Worm (Caenorhabditis elegans) whole organism, L1 larva: Measurements from ENCODE around the gene Y7A5A.8.

Experiments
- C04F5.9 ChIP-seq: sonication (generic microtip); optimal IDR thresholded peaks from 2 replicates; lab custom pipeline; 2016; ENCODE audit warnings: missing genetic modification characterization, missing compliant biosample characterization
- C16A3.4 ChIP-seq: fragments of 150-350 bp; optimal IDR thresholded peaks from 2 replicates; lab custom pipeline; 2014; ENCODE audit warnings: missing biosample characterization, missing genetic modification characterization
- Y116A8C.19 ChIP-seq: sonication (generic microtip); optimal IDR thresholded peaks from 2 replicates; lab custom pipeline; 2016; ENCODE audit warnings: missing compliant biosample characterization, missing genetic modification characterization, borderline replicate concordance
- alr-1 ChIP-seq: fragments of 200-800 bp; sonication (Bioruptor generic); optimal IDR thresholded peaks from 2 replicates; lab custom pipeline; 2018; ENCODE audit warnings: borderline replicate concordance, mild to moderate bottlenecking, missing genetic modification characterization, missing compliant biosample characterization
- ama-1 ChIP-seq: fragments of 150-350 bp; optimal IDR thresholded peaks from 2 replicates; lab custom pipeline; 2014
- ceh-82 ChIP-seq, 3 experiments: fragments of 150-350 bp in 1 of 3; sonication (generic microtip) in 2 of 3; optimal IDR thresholded peaks; 2 replicates each; lab custom pipeline; 2014 to 2017; ENCODE audit warnings: missing biosample characterization in 3 of 3, missing genetic modification characterization in 3 of 3
- ceh-88 ChIP-seq: fragments of 200-800 bp; sonication (Bioruptor generic); IDR thresholded peaks from 2 replicates; pipeline ENCODE4 v1.3.6; 2022; ENCODE audit warnings: missing genetic modification characterization, missing compliant biosample characterization
- dpl-1 ChIP-seq, 3 experiments: fragments of 150-350 bp in 2 of 3; sonication (generic microtip) in 1 of 3; optimal IDR thresholded peaks; 2 replicates each; lab custom pipeline; 2014 to 2017; ENCODE audit warnings: missing biosample characterization in 3 of 3, missing genetic modification characterization in 3 of 3, missing genetic modification reagents in 3 of 3
- dsc-1 ChIP-seq: sonication (generic microtip); optimal IDR thresholded peaks from 2 replicates; lab custom pipeline; 2016; ENCODE audit warnings: mild to moderate bottlenecking, missing genetic modification characterization, missing compliant biosample characterization
- efl-1 ChIP-seq, 4 experiments: fragments of 150-350 bp; optimal IDR thresholded peaks in 3 of 4; peaks in 1 of 4; 1 replicate in 1 of 4; 2 replicates in 3 of 4; lab custom pipeline; 2014; ENCODE audit warnings: missing biosample characterization in 2 of 4, missing genetic modification characterization in 2 of 4, missing genetic modification reagents in 2 of 4
- efl-3 ChIP-seq: fragments of 200-800 bp; sonication (Bioruptor generic); optimal IDR thresholded peaks from 2 replicates; lab custom pipeline; 2018; ENCODE audit warnings: mild to moderate bottlenecking, missing genetic modification characterization, missing compliant biosample characterization
- egl-27 ChIP-seq, 2 experiments: fragments of 150-350 bp in 1 of 2; sonication (generic microtip); optimal IDR thresholded peaks; 3 replicates each; lab custom pipeline; 2017 to 2018; ENCODE audit warnings: missing biosample characterization in 2 of 2, missing genetic modification characterization in 2 of 2, missing genetic modification reagents in 2 of 2
- elt-2 ChIP-seq: sonication (generic microtip); optimal IDR thresholded peaks from 2 replicates; lab custom pipeline; 2016; ENCODE audit warnings: missing genetic modification characterization, mild to moderate bottlenecking, inconsistent platforms, missing compliant biosample characterization, missing genetic modification reagents
- elt-3 ChIP-seq, 6 experiments: fragments of 150-350 bp in 1 of 6; sonication (generic microtip); optimal IDR thresholded peaks; 2 replicates each; lab custom pipeline; 2017 to 2018; ENCODE audit warnings: missing biosample characterization in 6 of 6, missing genetic modification characterization in 6 of 6, inconsistent platforms in 1 of 6
- ets-5 ChIP-seq: fragments of 200-800 bp; sonication (Bioruptor generic); IDR thresholded peaks from 2 replicates; pipeline ENCODE4 v1.3.6; 2022; ENCODE audit warnings: missing genetic modification characterization, missing compliant biosample characterization
- fos-1 ChIP-seq: fragments of 150-350 bp; optimal IDR thresholded peaks from 2 replicates; lab custom pipeline; 2014; ENCODE audit warnings: missing biosample characterization, missing genetic modification characterization
- hlh-17 ChIP-seq: fragments of 200-800 bp; sonication (Bioruptor generic); optimal IDR thresholded peaks from 2 replicates; lab custom pipeline; 2018; ENCODE audit warnings: missing genetic modification characterization, mild to moderate bottlenecking, missing compliant biosample characterization, moderate library complexity, borderline replicate concordance
- hlh-4 ChIP-seq: sonication (generic microtip); optimal IDR thresholded peaks from 2 replicates; lab custom pipeline; 2016; ENCODE audit warnings: mild to moderate bottlenecking, missing genetic modification characterization, missing compliant biosample characterization
- irx-1 ChIP-seq: sonication (generic microtip); optimal IDR thresholded peaks from 2 replicates; lab custom pipeline; 2016; ENCODE audit warnings: missing genetic modification characterization, missing compliant biosample characterization
- jun-1 ChIP-seq: fragments of 150-350 bp; optimal IDR thresholded peaks from 2 replicates; lab custom pipeline; 2014; ENCODE audit warnings: missing biosample characterization, missing genetic modification reagents, missing genetic modification characterization
- lin-35 ChIP-seq, 2 experiments: fragments of 150-350 bp; optimal IDR thresholded peaks; 2 replicates each; lab custom pipeline; 2014; ENCODE audit warnings: missing biosample characterization in 2 of 2, missing genetic modification characterization in 2 of 2, missing genetic modification reagents in 2 of 2
- lir-3 ChIP-seq: sonication (generic microtip); optimal IDR thresholded peaks from 2 replicates; lab custom pipeline; 2016; ENCODE audit warnings: mild to moderate bottlenecking, missing genetic modification characterization, moderate library complexity, missing compliant biosample characterization; ENCODE audit not compliant: poor library complexity
- lsy-2 ChIP-seq, 2 experiments: fragments of 150-350 bp; optimal IDR thresholded peaks; 2 replicates each; lab custom pipeline; 2014; ENCODE audit warnings: missing biosample characterization in 2 of 2, missing genetic modification characterization in 2 of 2
- mab-9 ChIP-seq: fragments of 200-800 bp; sonication (Bioruptor generic); IDR thresholded peaks from 2 replicates; pipeline ENCODE4 v1.3.6; 2022; ENCODE audit warnings: missing genetic modification reagents, missing genetic modification characterization, missing compliant biosample characterization
- mdl-1 ChIP-seq, 2 experiments: fragments of 150-350 bp; optimal IDR thresholded peaks; 2 replicates each; lab custom pipeline; 2014 to 2017; ENCODE audit warnings: missing biosample characterization in 2 of 2, missing genetic modification characterization in 2 of 2, inconsistent platforms in 1 of 2
- nhr-11 ChIP-seq: fragments of 150-350 bp; optimal IDR thresholded peaks from 2 replicates; lab custom pipeline; 2014; ENCODE audit warnings: missing biosample characterization, missing genetic modification characterization
- nhr-12 ChIP-seq: sonication (generic microtip); optimal IDR thresholded peaks from 2 replicates; lab custom pipeline; 2017; ENCODE audit warnings: missing biosample characterization, missing genetic modification characterization
- nhr-19 ChIP-seq: fragments of 200-800 bp; sonication (Bioruptor generic); conservative IDR thresholded peaks from 2 replicates; pipeline ENCODE4 v1.3.6; 2022; ENCODE audit warnings: missing genetic modification characterization, missing compliant biosample characterization
- nhr-20 ChIP-seq: sonication (generic microtip); optimal IDR thresholded peaks from 2 replicates; lab custom pipeline; 2016; ENCODE audit warnings: mild to moderate bottlenecking, missing genetic modification characterization, missing compliant biosample characterization
- nhr-28 ChIP-seq: fragments of 150-350 bp; optimal IDR thresholded peaks from 2 replicates; lab custom pipeline; 2014; ENCODE audit warnings: missing biosample characterization, missing genetic modification characterization
- nhr-71 ChIP-seq: sonication (generic microtip); optimal IDR thresholded peaks from 2 replicates; lab custom pipeline; 2016; ENCODE audit warnings: mild to moderate bottlenecking, missing genetic modification characterization, moderate library complexity, missing compliant biosample characterization
- nhr-84 ChIP-seq: sonication (generic microtip); optimal IDR thresholded peaks from 2 replicates; lab custom pipeline; 2017; ENCODE audit warnings: missing biosample characterization, missing genetic modification characterization
- nhr-85 ChIP-seq: sonication (generic microtip); peaks from one replicate; lab custom pipeline; 2016; ENCODE audit warnings: missing genetic modification characterization, inconsistent platforms, missing compliant biosample characterization
- nhr-90 ChIP-seq: sonication (generic microtip); optimal IDR thresholded peaks from 2 replicates; lab custom pipeline; 2016; ENCODE audit warnings: mild to moderate bottlenecking, missing genetic modification characterization, missing compliant biosample characterization; ENCODE audit not compliant: poor library complexity
- pax-3 ChIP-seq: fragments of 200-800 bp; sonication (Bioruptor generic); optimal IDR thresholded peaks from 2 replicates; lab custom pipeline; 2018; ENCODE audit warnings: mild to moderate bottlenecking, missing genetic modification characterization, moderate library complexity, missing compliant biosample characterization
- rnt-1 ChIP-seq: sonication (generic microtip); optimal IDR thresholded peaks from 2 replicates; lab custom pipeline; 2016; ENCODE audit warnings: mild to moderate bottlenecking, missing genetic modification characterization, moderate library complexity, missing compliant biosample characterization
- skn-1 ChIP-seq: fragments of 150-350 bp; optimal IDR thresholded peaks from 2 replicates; lab custom pipeline; 2014; ENCODE audit warnings: missing biosample characterization, missing genetic modification characterization
- sup-37 ChIP-seq: fragments of 200-800 bp; sonication (Bioruptor generic); optimal IDR thresholded peaks from 2 replicates; lab custom pipeline; 2018; ENCODE audit warnings: mild to moderate bottlenecking, missing genetic modification characterization, missing compliant biosample characterization
- swsn-7 ChIP-seq: sonication (generic microtip); optimal IDR thresholded peaks from 2 replicates; lab custom pipeline; 2016; ENCODE audit warnings: missing genetic modification characterization, missing compliant biosample characterization
- tbx-2 ChIP-seq: sonication (generic microtip); optimal IDR thresholded peaks from 2 replicates; lab custom pipeline; 2016; ENCODE audit warnings: missing genetic modification characterization, missing compliant biosample characterization
- unc-62 ChIP-seq: fragments of 150-350 bp; optimal IDR thresholded peaks from 2 replicates; lab custom pipeline; 2014; ENCODE audit warnings: missing biosample characterization, missing genetic modification reagents, missing genetic modification characterization
- unc-86 ChIP-seq: sonication (generic microtip); optimal IDR thresholded peaks from 2 replicates; lab custom pipeline; 2016; ENCODE audit warnings: missing genetic modification characterization, missing compliant biosample characterization
- xbp-1 ChIP-seq: sonication (generic microtip); optimal IDR thresholded peaks from 2 replicates; lab custom pipeline; 2016; ENCODE audit warnings: missing genetic modification characterization, missing compliant biosample characterization
- zip-4 ChIP-seq: fragments of 200-800 bp; sonication (Bioruptor generic); optimal IDR thresholded peaks from 2 replicates; lab custom pipeline; 2018; ENCODE audit warnings: mild to moderate bottlenecking, missing genetic modification characterization, moderate library complexity, missing compliant biosample characterization
- ztf-11 ChIP-seq, 2 experiments: sonication (generic microtip); optimal IDR thresholded peaks; 2 replicates each; lab custom pipeline; 2016 to 2017; ENCODE audit warnings: missing genetic modification characterization in 2 of 2, missing biosample characterization in 1 of 2, missing compliant biosample characterization in 1 of 2
- ztf-4 ChIP-seq: fragments of 150-350 bp; optimal IDR thresholded peaks from 2 replicates; lab custom pipeline; 2014; ENCODE audit warnings: missing biosample characterization, missing genetic modification characterization

The Y7A5A.8 gene

DNA sequence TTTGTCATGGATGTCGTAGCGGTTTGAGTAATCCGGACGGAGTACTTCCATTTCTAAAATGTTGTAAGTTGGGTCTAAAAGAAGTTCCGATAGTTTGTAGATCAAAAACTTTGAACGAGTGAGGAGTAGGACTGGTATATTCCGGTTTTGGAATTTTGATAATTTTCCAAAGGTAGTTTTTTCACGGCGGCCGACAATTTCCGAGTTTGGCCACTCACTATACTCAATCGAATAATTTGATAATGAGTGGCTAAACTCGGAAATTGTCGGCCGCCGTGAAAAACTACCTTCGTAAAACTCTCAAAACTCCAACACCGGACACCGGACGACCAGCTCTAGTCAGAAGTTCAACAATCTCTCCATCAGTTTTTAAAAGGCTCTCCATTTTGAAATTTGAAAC, 22.0 kb downstream of the Y7A5A.8 start:
- TF ChIP-seq Y116A8C.19 (tag; lab: Kevin White, UChicago) (no peak), nhr-20 (no peak), hlh-17 (GFP tag; lab: Kevin White, UChicago) (no peak), nhr-19 (GFP tag; lab: Robert Waterston, UW) (no peak), ets-5 (GFP tag; lab: Robert Waterston, UW) (no peak), nhr-85 (tag; lab: Kevin White, UChicago) (no peak), alr-1 (no peak), elt-2 (no peak), C16A3.4 (tag; lab: Kevin White, UChicago) (no peak)

DNA sequence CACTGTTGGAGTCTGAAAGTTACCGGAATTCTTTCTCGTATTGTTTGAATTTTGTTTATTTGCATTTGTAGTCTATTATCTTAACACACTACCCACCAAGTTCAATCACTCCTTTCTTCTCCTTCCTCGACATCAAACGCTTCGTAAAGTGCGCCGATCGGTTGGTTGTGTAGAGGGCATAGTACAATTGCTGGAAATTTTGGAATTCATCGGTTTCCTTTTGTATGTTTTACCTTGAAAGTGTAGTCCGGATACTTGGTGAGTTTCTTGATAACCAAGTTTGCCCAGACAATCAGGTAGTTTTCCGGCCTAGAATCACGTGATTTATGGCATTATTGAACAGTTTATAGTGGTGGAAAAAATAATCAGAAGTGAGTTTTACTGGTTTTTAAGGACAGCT, 24.3 kb downstream of the Y7A5A.8 start:
- TF ChIP-seq lin-35 (GFP tag; optimal IDR thresholded peaks at IDR 0.05; lab: Kevin White, UChicago) (peak in 1 of 2 experiments; percentile 15), hlh-4 (tag; lab: Kevin White, UChicago) (no peak), nhr-19 (GFP tag; lab: Robert Waterston, UW) (no peak), elt-2 (peak; percentile 48)

DNA sequence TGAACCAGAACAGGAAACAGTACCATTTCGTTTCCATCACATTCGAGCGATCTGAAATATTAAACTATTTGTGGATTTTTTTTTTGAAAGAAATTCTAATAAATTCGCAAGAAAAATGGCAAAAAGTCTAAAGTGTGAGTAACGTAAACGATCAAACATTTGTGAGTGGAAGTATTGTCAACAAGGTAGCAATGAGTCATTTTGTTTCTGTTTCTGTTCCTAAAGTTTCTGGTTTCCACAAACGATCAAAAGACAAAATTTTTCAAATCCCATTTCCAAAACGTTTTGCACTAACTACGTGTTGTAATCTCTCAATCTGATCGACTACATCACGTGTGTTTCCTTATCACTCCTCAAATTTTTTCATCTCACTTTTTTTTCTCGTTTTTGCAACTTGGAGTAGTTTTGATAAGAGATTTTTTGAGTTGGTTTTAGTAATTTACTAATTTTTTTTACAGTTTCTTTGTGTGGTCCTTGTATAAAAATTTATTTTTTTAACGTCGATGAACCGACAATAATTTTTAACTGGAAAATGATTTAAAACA, 25.3 kb downstream of the Y7A5A.8 start, which contains the start of gene F59F4.3:
TSS of gene F59F4.3 (minus strand) at position 51 of the 545 bp plus-strand sequence.
- no peak for TF ChIP-seq jun-1 (tag; lab: Kevin White, UChicago)
- no peak for TF ChIP-seq xbp-1 (tag; lab: Kevin White, UChicago)
- no peak for TF ChIP-seq swsn-7
- TF ChIP-seq dsc-1 (tag; lab: Kevin White, UChicago): no peak
- TF ChIP-seq tbx-2 (tag; lab: Kevin White, UChicago): no peak
- TF ChIP-seq nhr-20: peak; percentile 19
- TF ChIP-seq nhr-90 (tag; lab: Kevin White, UChicago): no peak
- TF ChIP-seq nhr-71 (tag; lab: Kevin White, UChicago): peak; percentile 8
- TF ChIP-seq rnt-1 (tag; lab: Kevin White, UChicago): no peak
- no peak for TF ChIP-seq ztf-11 (tag; optimal IDR thresholded peaks at IDR 0.05; lab: Kevin White, UChicago)
- no peak for TF ChIP-seq lir-3 (tag; lab: Kevin White, UChicago)
- no peak for TF ChIP-seq nhr-28 (tag; lab: Kevin White, UChicago)
- no peak for TF ChIP-seq dpl-1 (GFP tag; optimal IDR thresholded peaks at IDR 0.05; lab: Kevin White, UChicago)
- TF ChIP-seq mdl-1 (tag; optimal IDR thresholded peaks at IDR 0.05; lab: Kevin White, UChicago): no peak
- TF ChIP-seq ceh-82 (tag; optimal IDR thresholded peaks at IDR 0.05; lab: Kevin White, UChicago): no peak
- TF ChIP-seq lsy-2 (tag; optimal IDR thresholded peaks at IDR 0.05; lab: Kevin White, UChicago): peak in 1 of 2 experiments; percentile 38
- TF ChIP-seq efl-3: no peak
- no peak for TF ChIP-seq unc-62
- no peak for TF ChIP-seq ceh-88 (GFP tag; lab: Robert Waterston, UW)
- TF ChIP-seq C04F5.9 (tag; lab: Kevin White, UChicago): no peak
- no peak for TF ChIP-seq nhr-11 (tag; lab: Kevin White, UChicago)
- TF ChIP-seq elt-2: peak; percentile 54
- TF ChIP-seq nhr-12: no peak
- TF ChIP-seq Y116A8C.19 (tag; lab: Kevin White, UChicago): no peak
- TF ChIP-seq efl-1 (optimal IDR thresholded peaks at IDR 0.05; lab: Kevin White, UChicago): no peak
- TF ChIP-seq efl-1 (GFP tag; optimal IDR thresholded peaks at IDR 0.05 in 1 of 2; lab: Kevin White, UChicago): peak in 1 of 2 experiments; percentile 41
- no peak for TF ChIP-seq irx-1 (tag; lab: Kevin White, UChicago)
- no peak for TF ChIP-seq hlh-17 (GFP tag; lab: Kevin White, UChicago)
- TF ChIP-seq sup-37 (GFP tag; lab: Kevin White, UChicago): no peak
- no peak for TF ChIP-seq ets-5 (GFP tag; lab: Robert Waterston, UW)
- no peak for TF ChIP-seq zip-4 (GFP tag; lab: Kevin White, UChicago)
- no peak for TF ChIP-seq fos-1
- no peak for TF ChIP-seq unc-86
- no peak for TF ChIP-seq skn-1 (tag; lab: Kevin White, UChicago)
- peak in 1 of 2 experiments; percentile 29 for TF ChIP-seq lin-35 (GFP tag; optimal IDR thresholded peaks at IDR 0.05; lab: Kevin White, UChicago)
- no peak for TF ChIP-seq egl-27 (tag; optimal IDR thresholded peaks at IDR 0.05; lab: Kevin White, UChicago)
- no peak for TF ChIP-seq C16A3.4 (tag; lab: Kevin White, UChicago)
- no peak for TF ChIP-seq ztf-4
- TF ChIP-seq mab-9 (GFP tag; lab: Robert Waterston, UW): no peak
- no peak for TF ChIP-seq ama-1 (lab: Kevin White, UChicago)
- no peak for TF ChIP-seq pax-3 (tag; lab: Kevin White, UChicago)
- peak in 1 of 6 experiments; percentile 69 for TF ChIP-seq elt-3 (tag; optimal IDR thresholded peaks at IDR 0.05; lab: Kevin White, UChicago)
- TF ChIP-seq nhr-84: no peak
